Fruit fly (Drosophila melanogaster) whole organism, adult: ENCODE results near the gene GMF.

Experiments
- CG11617 ChIP-seq: fragments of 200-800 bp; sonication (Bioruptor generic); optimal IDR thresholded peaks from 2 replicates; lab custom pipeline; 2017; ENCODE audit warnings: mild to moderate bottlenecking, missing biosample characterization, missing genetic modification reagents, missing genetic modification characterization
- CG12768 ChIP-seq: fragments of 200-800 bp; sonication (Bioruptor generic); optimal IDR thresholded peaks from 2 replicates; lab custom pipeline; 2017; ENCODE audit warnings: missing biosample characterization, missing genetic modification characterization, mild to moderate bottlenecking, moderate library complexity, missing genetic modification reagents
- CG14711 ChIP-seq: fragments of 200-800 bp; sonication (Bioruptor generic); optimal IDR thresholded peaks from 2 replicates; lab custom pipeline; 2018; ENCODE audit warnings: missing biosample characterization, mild to moderate bottlenecking, missing genetic modification characterization, moderate library complexity
- CG1620 ChIP-seq: fragments of 200-800 bp; sonication (Bioruptor generic); optimal IDR thresholded peaks from 2 replicates; lab custom pipeline; 2016; ENCODE audit warnings: missing biosample characterization, missing genetic modification characterization
- CG33017 ChIP-seq: fragments of 200-800 bp; sonication (Bioruptor generic); optimal IDR thresholded peaks from 2 replicates; lab custom pipeline; 2018; ENCODE audit warnings: missing biosample characterization, mild to moderate bottlenecking, missing genetic modification characterization, moderate library complexity
- CG5204 ChIP-seq: fragments of 200-800 bp; sonication (Bioruptor generic); optimal IDR thresholded peaks from 2 replicates; lab custom pipeline; 2016; ENCODE audit warnings: missing biosample characterization, missing genetic modification characterization
- CG7045 ChIP-seq: fragments of 200-800 bp; sonication (Bioruptor generic); optimal IDR thresholded peaks from 2 replicates; lab custom pipeline; 2017; ENCODE audit warnings: missing biosample characterization, mild to moderate bottlenecking, missing genetic modification characterization
- CG7101 ChIP-seq: fragments of 200-800 bp; sonication (Bioruptor generic); optimal IDR thresholded peaks from 2 replicates; lab custom pipeline; 2018; ENCODE audit warnings: missing biosample characterization, mild to moderate bottlenecking, missing genetic modification characterization, moderate library complexity
- Clk ChIP-seq: fragments of 200-800 bp; sonication (Bioruptor generic); optimal IDR thresholded peaks from 2 replicates; lab custom pipeline; 2017; ENCODE audit warnings: missing biosample characterization, missing genetic modification characterization
- Crg-1 ChIP-seq: fragments of 200-800 bp; sonication (Bioruptor generic); optimal IDR thresholded peaks from 2 replicates; lab custom pipeline; 2016; ENCODE audit warnings: missing biosample characterization, missing genetic modification characterization
- Hr96 ChIP-seq: fragments of 200-800 bp; sonication (Bioruptor generic); optimal IDR thresholded peaks from 2 replicates; lab custom pipeline; 2016; ENCODE audit warnings: missing biosample characterization, missing genetic modification characterization
- Mnt ChIP-seq: fragments of 200-800 bp; sonication (Bioruptor generic); optimal IDR thresholded peaks from 2 replicates; lab custom pipeline; 2016; ENCODE audit warnings: missing biosample characterization, mild to moderate bottlenecking, missing genetic modification characterization
- bab1 ChIP-seq: fragments of 200-800 bp; sonication (Bioruptor generic); optimal IDR thresholded peaks from 3 replicates; lab custom pipeline; 2019; ENCODE audit warnings: missing biosample characterization, mild to moderate bottlenecking, missing genetic modification characterization, moderate library complexity
- cic ChIP-seq: fragments of 200-800 bp; sonication (Bioruptor generic); optimal IDR thresholded peaks from 2 replicates; lab custom pipeline; 2017; ENCODE audit warnings: missing biosample characterization, mild to moderate bottlenecking, missing genetic modification characterization, moderate library complexity
- cnc ChIP-seq, 2 experiments: fragments of >200 bp; optimal IDR thresholded peaks; 2 replicates each; lab custom pipeline; 2017
- kay ChIP-seq: fragments of 200-800 bp; sonication (Bioruptor generic); peaks from one replicate; lab custom pipeline; 2016; ENCODE audit warnings: missing biosample characterization, missing genetic modification characterization, borderline replicate concordance
- ovo ChIP-seq: fragments of 200-800 bp; sonication (Bioruptor generic); optimal IDR thresholded peaks from 2 replicates; lab custom pipeline; 2016; ENCODE audit warnings: missing biosample characterization, missing genetic modification characterization
- pad ChIP-seq: fragments of 200-800 bp; sonication (Bioruptor generic); optimal IDR thresholded peaks from 3 replicates; lab custom pipeline; 2017; ENCODE audit warnings: missing biosample characterization, missing genetic modification characterization, mild to moderate bottlenecking, moderate library complexity, missing genetic modification reagents
- tj ChIP-seq: fragments of 200-800 bp; sonication (Bioruptor generic); optimal IDR thresholded peaks from 3 replicates; lab custom pipeline; 2017; ENCODE audit warnings: missing biosample characterization, mild to moderate bottlenecking, missing genetic modification characterization, moderate library complexity
- toe ChIP-seq: fragments of 200-800 bp; sonication (Bioruptor generic); optimal IDR thresholded peaks from 2 replicates; lab custom pipeline; 2016; ENCODE audit warnings: missing biosample characterization, missing genetic modification characterization

GMF gene

DNA sequence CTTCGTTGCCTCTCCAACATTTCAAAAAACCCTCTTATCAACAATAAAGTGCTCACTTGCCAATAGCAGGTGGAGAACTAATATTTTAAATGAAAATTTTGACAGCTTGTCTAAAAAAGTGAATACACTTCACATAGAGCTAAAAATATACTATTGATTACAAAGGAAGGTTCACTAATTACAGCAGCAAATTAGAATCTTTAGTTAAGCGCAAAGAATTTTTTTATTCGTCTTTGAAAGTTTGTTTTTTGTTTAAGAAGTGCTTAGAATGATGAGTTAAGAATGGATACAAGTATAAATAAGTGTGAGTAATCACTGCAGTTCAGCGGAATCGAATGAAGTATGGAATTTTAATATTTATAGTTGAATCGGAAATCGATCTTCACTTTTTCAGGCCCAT lies 39.5 kb upstream of the GMF start, which contains the start of gene CG44405:
Gene CG44405 (minus strand): TSS at position 101 of the 400 bp plus-strand sequence.
- no peak for TF ChIP-seq kay (GFP tag; lab: Kevin White, UChicago)
- TF ChIP-seq tj: no peak
- no peak for TF ChIP-seq Crg-1 (GFP tag; lab: Kevin White, UChicago)
- no peak for TF ChIP-seq Hr96 (GFP tag; lab: Kevin White, UChicago)
- no peak for TF ChIP-seq CG11617 (GFP tag; lab: Kevin White, UChicago)
- no peak for TF ChIP-seq cic (GFP tag; lab: Kevin White, UChicago)

DNA sequence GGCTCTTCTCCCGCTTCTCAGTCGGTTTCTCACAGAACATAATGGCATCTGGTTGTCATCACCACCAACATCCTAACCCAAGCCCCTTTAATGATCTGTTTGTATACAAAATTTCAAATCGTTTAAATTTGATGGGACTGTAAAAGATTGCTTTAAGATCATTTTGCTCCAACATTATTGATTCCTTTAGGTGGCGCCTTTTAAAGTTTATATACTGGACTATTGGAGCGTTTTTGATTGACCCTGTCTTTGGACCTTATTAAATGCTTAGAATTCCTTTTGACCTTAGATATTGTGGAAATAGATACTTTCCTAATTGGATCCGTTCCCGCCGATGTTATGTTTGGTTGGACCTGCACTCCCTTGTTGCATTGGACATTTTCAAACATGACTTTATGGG lies 37.5 kb upstream of the GMF start, which contains the start of gene CG42266:
Gene CG42266 (minus strand): TSS at position 101 of the 400 bp plus-strand sequence.
- TF ChIP-seq Mnt: no peak
- no peak for TF ChIP-seq CG5204 (GFP tag; lab: Kevin White, UChicago)
- no peak for TF ChIP-seq Clk (GFP tag; lab: Kevin White, UChicago)
- TF ChIP-seq Hr96 (GFP tag; lab: Kevin White, UChicago): no peak
- TF ChIP-seq CG33017 (tag; lab: Kevin White, UChicago): no peak
- TF ChIP-seq CG1620: no peak
- TF ChIP-seq CG7101 (tag; lab: Kevin White, UChicago): no peak
- TF ChIP-seq CG14711 (tag; lab: Kevin White, UChicago): no peak
- no peak for TF ChIP-seq cic (GFP tag; lab: Kevin White, UChicago)
- TF ChIP-seq pad (GFP tag; lab: Kevin White, UChicago): no peak
- no peak for TF ChIP-seq toe
- no peak for TF ChIP-seq cnc (optimal IDR thresholded peaks at IDR 0.05; lab: Kevin White, UChicago)
- no peak for TF ChIP-seq ovo (GFP tag; lab: Kevin White, UChicago)
- no peak for TF ChIP-seq bab1 (GFP tag; lab: Kevin White, UChicago)
- TF ChIP-seq Crg-1 (GFP tag; lab: Kevin White, UChicago): no peak
- no peak for TF ChIP-seq CG12768

DNA sequence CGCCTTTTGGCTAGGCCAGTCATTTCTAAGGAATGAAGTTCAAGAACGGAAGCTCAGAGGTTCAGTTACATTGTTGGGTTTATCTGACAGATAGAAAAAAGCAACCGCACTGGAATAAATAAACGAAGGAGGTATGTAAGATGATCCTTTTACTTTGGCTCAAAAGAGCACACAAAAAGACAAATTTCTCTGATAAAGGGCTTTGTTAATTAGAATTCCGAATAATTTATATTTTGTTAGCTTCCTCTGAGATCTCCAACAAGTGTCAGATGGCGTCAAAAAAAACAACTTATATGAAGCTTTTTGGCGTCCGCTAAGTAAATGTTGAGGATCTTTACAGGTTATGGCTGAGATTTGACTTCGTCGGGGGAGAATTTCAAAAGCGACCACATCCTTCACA lies 35.0 kb upstream of the GMF start, which contains the start of gene CG31817:
Gene CG31817 (minus strand): TSS at position 101 of the 400 bp plus-strand sequence.
- TF ChIP-seq Mnt: no peak
- TF ChIP-seq CG12768: no peak
- TF ChIP-seq Hr96 (GFP tag; lab: Kevin White, UChicago): no peak
- no peak for TF ChIP-seq ovo (GFP tag; lab: Kevin White, UChicago)
- TF ChIP-seq CG7045 (GFP tag; lab: Kevin White, UChicago): no peak
- no peak for TF ChIP-seq kay (GFP tag; lab: Kevin White, UChicago)
- no peak for TF ChIP-seq tj
- no peak for TF ChIP-seq cnc (optimal IDR thresholded peaks at IDR 0.05; lab: Kevin White, UChicago)
- TF ChIP-seq CG33017 (tag; lab: Kevin White, UChicago): no peak
- no peak for TF ChIP-seq CG5204 (GFP tag; lab: Kevin White, UChicago)
- no peak for TF ChIP-seq CG11617 (GFP tag; lab: Kevin White, UChicago)
- TF ChIP-seq Clk (GFP tag; lab: Kevin White, UChicago): no peak
- TF ChIP-seq CG7101 (tag; lab: Kevin White, UChicago): no peak
- no peak for TF ChIP-seq cic (GFP tag; lab: Kevin White, UChicago)
- TF ChIP-seq bab1 (GFP tag; lab: Kevin White, UChicago): no peak
- TF ChIP-seq CG1620: no peak
- TF ChIP-seq CG14711 (tag; lab: Kevin White, UChicago): no peak
- no peak for TF ChIP-seq Crg-1 (GFP tag; lab: Kevin White, UChicago)

DNA sequence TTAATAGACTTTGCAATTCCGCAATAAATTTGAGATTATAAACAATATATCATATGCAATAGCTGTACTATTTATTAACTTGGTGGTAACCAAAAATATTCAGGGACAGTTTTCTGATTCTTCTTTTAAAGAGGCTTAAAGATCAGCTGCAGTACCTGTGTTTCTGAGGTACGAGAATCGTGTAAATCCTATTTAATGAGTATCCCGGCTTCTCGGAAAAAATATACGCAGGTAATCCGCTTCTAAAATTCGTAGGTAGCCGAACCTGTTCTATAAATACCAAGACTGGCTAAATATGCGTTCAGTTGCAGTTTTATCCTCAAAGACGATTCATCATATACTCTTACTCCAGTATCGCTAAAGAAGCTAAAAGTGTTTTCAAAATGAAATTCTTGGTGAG lies 26.9 kb upstream of the GMF start, which contains the start of gene CG4440:
Gene CG4440 (plus strand): TSS at position 301 of the 400 bp plus-strand sequence.
- no peak for TF ChIP-seq ovo (GFP tag; lab: Kevin White, UChicago)
- no peak for TF ChIP-seq CG12768
- TF ChIP-seq CG7101 (tag; lab: Kevin White, UChicago): no peak
- no peak for TF ChIP-seq Hr96 (GFP tag; lab: Kevin White, UChicago)
- TF ChIP-seq Crg-1 (GFP tag; lab: Kevin White, UChicago): no peak
- TF ChIP-seq CG11617 (GFP tag; lab: Kevin White, UChicago): no peak
- TF ChIP-seq pad (GFP tag; lab: Kevin White, UChicago): no peak
- TF ChIP-seq CG7045 (GFP tag; lab: Kevin White, UChicago): no peak
- TF ChIP-seq CG1620: no peak
- no peak for TF ChIP-seq cic (GFP tag; lab: Kevin White, UChicago)
- TF ChIP-seq CG14711 (tag; lab: Kevin White, UChicago): no peak
- TF ChIP-seq CG33017 (tag; lab: Kevin White, UChicago): no peak

DNA sequence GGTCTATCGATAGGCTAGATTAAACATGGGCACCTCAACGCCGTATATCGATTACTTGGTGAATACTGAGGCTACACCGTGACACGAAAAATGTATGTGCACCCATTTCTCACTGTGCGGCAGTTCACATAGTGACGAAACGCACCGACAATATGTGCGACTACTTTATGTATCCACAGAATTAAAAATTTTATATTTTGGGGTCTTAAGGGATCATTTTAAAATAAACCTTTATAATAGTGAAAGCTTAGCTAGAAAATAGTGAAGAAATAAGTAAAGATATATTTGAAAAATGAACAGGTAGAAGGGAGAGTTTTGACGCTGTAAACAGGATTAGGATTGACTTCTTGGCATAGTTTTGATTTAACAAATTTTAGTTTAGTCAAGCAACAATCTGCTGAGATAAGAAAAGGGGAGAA lies 26.4 kb upstream of the GMF start, which contains the start of gene mRpL4:
Gene mRpL4 (minus strand): TSS at position 31 of the 419 bp plus-strand sequence.
- TF ChIP-seq Mnt: peak; percentile 53
- TF ChIP-seq tj: no peak
- TF ChIP-seq CG5204 (GFP tag; lab: Kevin White, UChicago): no peak
- no peak for TF ChIP-seq CG12768
- peak; percentile 23 for TF ChIP-seq CG14711 (tag; lab: Kevin White, UChicago)
- no peak for TF ChIP-seq CG33017 (tag; lab: Kevin White, UChicago)
- TF ChIP-seq CG1620: peak; percentile 28
- TF ChIP-seq pad (GFP tag; lab: Kevin White, UChicago): peak; percentile 13
- TF ChIP-seq Crg-1 (GFP tag; lab: Kevin White, UChicago): no peak
- TF ChIP-seq cic (GFP tag; lab: Kevin White, UChicago): no peak
- peak; percentile 26 for TF ChIP-seq bab1 (GFP tag; lab: Kevin White, UChicago)
- no peak for TF ChIP-seq Hr96 (GFP tag; lab: Kevin White, UChicago)
- peak; percentile 80 for TF ChIP-seq kay (GFP tag; lab: Kevin White, UChicago)
- TF ChIP-seq CG11617 (GFP tag; lab: Kevin White, UChicago): no peak
- TF ChIP-seq CG7101 (tag; lab: Kevin White, UChicago): peak; percentile 1
- no peak for TF ChIP-seq ovo (GFP tag; lab: Kevin White, UChicago)
- no peak for TF ChIP-seq CG7045 (GFP tag; lab: Kevin White, UChicago)
- TF ChIP-seq Clk (GFP tag; lab: Kevin White, UChicago): no peak
- no peak for TF ChIP-seq cnc (optimal IDR thresholded peaks at IDR 0.05; lab: Kevin White, UChicago)
- peak; percentile 60 for TF ChIP-seq toe
